Fruit fly (Drosophila melanogaster) whole organism, embryonic: ENCODE results near the gene CG9577.

ENCODE experiments used
- Adf1 ChIP-seq: fragments of 200-800 bp; sonication (Bioruptor generic); IDR thresholded peaks from 2 replicates; pipeline ENCODE4 v1.3.6; 2022; ENCODE audit warnings: missing biosample characterization, missing genetic modification characterization
- CG10267 ChIP-seq: fragments of 200-800 bp; sonication (Bioruptor generic); optimal IDR thresholded peaks from 2 replicates; lab custom pipeline; 2018; ENCODE audit warnings: missing biosample characterization, mild to moderate bottlenecking, missing genetic modification characterization, moderate library complexity
- CG10274 ChIP-seq: fragments of 200-800 bp; sonication (Bioruptor generic); optimal IDR thresholded peaks from 3 replicates; lab custom pipeline; 2017; ENCODE audit warnings: missing biosample characterization, mild to moderate bottlenecking, missing genetic modification characterization
- CG10321 ChIP-seq: fragments of 200-800 bp; sonication (Bioruptor generic); IDR thresholded peaks from 2 replicates; pipeline ENCODE4 v1.3.6; 2022; ENCODE audit warnings: missing biosample characterization, missing genetic modification characterization
- CG10366 ChIP-seq: fragments of 200-800 bp; sonication (Bioruptor generic); IDR thresholded peaks from 2 replicates; pipeline ENCODE4 v1.3.6; 2022; ENCODE audit warnings: missing biosample characterization, missing genetic modification characterization
- CG11696 ChIP-seq: fragments of 200-800 bp; sonication (Bioruptor generic); IDR thresholded peaks from 2 replicates; pipeline ENCODE4 v1.3.6; 2022; ENCODE audit warnings: missing biosample characterization, missing genetic modification characterization
- CG12104 ChIP-seq: fragments of 200-800 bp; sonication (Bioruptor generic); optimal IDR thresholded peaks from 3 replicates; lab custom pipeline; 2016; ENCODE audit warnings: missing biosample characterization, missing genetic modification characterization
- CG1233 ChIP-seq: fragments of 200-800 bp; sonication (Bioruptor generic); optimal IDR thresholded peaks from 4 replicates; lab custom pipeline; 2018; ENCODE audit warnings: missing biosample characterization, mild to moderate bottlenecking, missing genetic modification characterization
- CG14860 ChIP-seq: fragments of 200-800 bp; sonication (Bioruptor generic); IDR thresholded peaks from 3 replicates; pipeline ENCODE4 v1.3.6; 2022; ENCODE audit warnings: missing biosample characterization, missing genetic modification characterization; ENCODE audit not compliant: partially characterized antibody
- CG16779 ChIP-seq: fragments of 200-800 bp; sonication (Bioruptor generic); IDR thresholded peaks from 2 replicates; pipeline ENCODE4 v1.3.6; 2022; ENCODE audit warnings: missing biosample characterization, missing genetic modification characterization
- CG16813 ChIP-seq: fragments of 200-800 bp; sonication (Bioruptor generic); IDR thresholded peaks from 3 replicates; pipeline ENCODE4 v1.3.6; 2022; ENCODE audit warnings: missing biosample characterization, missing genetic modification characterization; ENCODE audit not compliant: partially characterized antibody
- CG17186 ChIP-seq: fragments of 200-800 bp; sonication (Bioruptor generic); optimal IDR thresholded peaks from 3 replicates; lab custom pipeline; 2017; ENCODE audit warnings: missing biosample characterization, missing genetic modification reagents, missing genetic modification characterization
- CG18011 ChIP-seq: fragments of 200-800 bp; sonication (Bioruptor generic); optimal IDR thresholded peaks from 2 replicates; lab custom pipeline; 2017; ENCODE audit warnings: missing biosample characterization, missing genetic modification characterization, mild to moderate bottlenecking, moderate library complexity, missing genotype
- CG18476 ChIP-seq: fragments of 200-800 bp; sonication (Bioruptor generic); optimal IDR thresholded peaks from 2 replicates; lab custom pipeline; 2016; ENCODE audit warnings: missing biosample characterization, mild to moderate bottlenecking, missing genetic modification characterization
- CG2116 ChIP-seq: fragments of 200-800 bp; sonication (Bioruptor generic); optimal IDR thresholded peaks from 3 replicates; lab custom pipeline; 2018; ENCODE audit warnings: missing biosample characterization, mild to moderate bottlenecking, missing genetic modification characterization
- CG2120 ChIP-seq: fragments of 200-800 bp; sonication (Bioruptor generic); optimal IDR thresholded peaks from 3 replicates; lab custom pipeline; 2016; ENCODE audit warnings: missing biosample characterization, missing genetic modification characterization
- CG2202 ChIP-seq: fragments of 200-800 bp; sonication (Bioruptor generic); optimal IDR thresholded peaks from 2 replicates; lab custom pipeline; 2018; ENCODE audit warnings: missing biosample characterization, mild to moderate bottlenecking, missing genetic modification characterization
- CG3995 ChIP-seq: fragments of 200-800 bp; sonication (Bioruptor generic); optimal IDR thresholded peaks from 3 replicates; lab custom pipeline; 2016; ENCODE audit warnings: missing biosample characterization, missing genetic modification characterization
- CG4707 ChIP-seq: fragments of 200-800 bp; sonication (Bioruptor generic); optimal IDR thresholded peaks from 2 replicates; lab custom pipeline; 2018; ENCODE audit warnings: missing biosample characterization, mild to moderate bottlenecking, missing genetic modification characterization, moderate library complexity
- CG6791 ChIP-seq: fragments of 200-800 bp; sonication (Bioruptor generic); IDR thresholded peaks from 3 replicates; pipeline ENCODE4 v1.3.6; 2022; ENCODE audit warnings: missing biosample characterization, missing genetic modification characterization; ENCODE audit not compliant: partially characterized antibody
- CG7372 ChIP-seq: fragments of 200-800 bp; sonication (Bioruptor generic); IDR thresholded peaks from 2 replicates; pipeline ENCODE4 v1.3.6; 2022; ENCODE audit warnings: missing biosample characterization, missing genetic modification characterization
- CG9215 ChIP-seq: fragments of 200-800 bp; sonication (Bioruptor generic); IDR thresholded peaks from 2 replicates; pipeline ENCODE4 v1.3.6; 2022; ENCODE audit warnings: missing biosample characterization, missing genetic modification characterization
- CG9437 ChIP-seq: fragments of 200-800 bp; sonication (Bioruptor generic); optimal IDR thresholded peaks from 2 replicates; lab custom pipeline; 2018; ENCODE audit warnings: missing biosample characterization, mild to moderate bottlenecking, missing genetic modification characterization
- CG9932 ChIP-seq: fragments of 200-800 bp; sonication (Bioruptor generic); IDR thresholded peaks from 2 replicates; pipeline ENCODE4 v1.3.6; 2022; ENCODE audit warnings: missing biosample characterization, missing genetic modification characterization
- Dip3 ChIP-seq: fragments of 200-800 bp; sonication (Bioruptor generic); optimal IDR thresholded peaks from 3 replicates; lab custom pipeline; 2016; ENCODE audit warnings: missing biosample characterization, missing genetic modification characterization
- Dp ChIP-seq: fragments of 200-800 bp; sonication (Bioruptor generic); optimal IDR thresholded peaks from 2 replicates; lab custom pipeline; 2018; ENCODE audit warnings: missing biosample characterization, mild to moderate bottlenecking, missing genetic modification characterization, moderate library complexity
- Ets97D ChIP-seq: fragments of 200-800 bp; sonication (Bioruptor generic); optimal IDR thresholded peaks from 3 replicates; lab custom pipeline; 2016; ENCODE audit warnings: missing biosample characterization, missing genetic modification characterization
- Fer2 ChIP-seq: fragments of 200-800 bp; sonication (Bioruptor generic); optimal IDR thresholded peaks from 2 replicates; lab custom pipeline; 2018; ENCODE audit warnings: missing biosample characterization, mild to moderate bottlenecking, missing genetic modification characterization, moderate library complexity
- Fer3 ChIP-seq: fragments of 200-800 bp; sonication (Bioruptor generic); optimal IDR thresholded peaks from 2 replicates; lab custom pipeline; 2018; ENCODE audit warnings: missing biosample characterization, mild to moderate bottlenecking, missing genetic modification characterization, moderate library complexity
- HHEX ChIP-seq: fragments of 200-800 bp; sonication (Bioruptor generic); optimal IDR thresholded peaks from 3 replicates; lab custom pipeline; 2017; ENCODE audit warnings: missing biosample characterization, mild to moderate bottlenecking, missing genetic modification characterization, missing genetic modification reagents
- HLH4C ChIP-seq: fragments of 200-800 bp; sonication (Bioruptor generic); IDR thresholded peaks from 3 replicates; pipeline ENCODE4 v1.3.6; 2022; ENCODE audit warnings: missing biosample characterization, missing genetic modification characterization; ENCODE audit not compliant: partially characterized antibody
- Mad ChIP-seq: fragments of 200-800 bp; sonication (Bioruptor generic); optimal IDR thresholded peaks from 2 replicates; lab custom pipeline; 2016; ENCODE audit warnings: missing biosample characterization, missing genetic modification characterization
- Nf-YB ChIP-seq: fragments of 200-800 bp; sonication (Bioruptor generic); optimal IDR thresholded peaks from 3 replicates; lab custom pipeline; 2019; ENCODE audit warnings: missing biosample characterization, mild to moderate bottlenecking, missing genetic modification characterization, moderate library complexity
- Nf-YC ChIP-seq: fragments of 200-800 bp; optimal IDR thresholded peaks from 3 replicates; lab custom pipeline; 2019; ENCODE audit warnings: missing biosample characterization, mild to moderate bottlenecking, missing genetic modification characterization, moderate library complexity
- Opbp ChIP-seq: fragments of 200-800 bp; sonication (Bioruptor generic); IDR thresholded peaks from 3 replicates; pipeline ENCODE4 v1.3.6; 2022; ENCODE audit warnings: missing biosample characterization, missing genetic modification characterization; ENCODE audit not compliant: partially characterized antibody
- Sin3A ChIP-seq: fragments of >200 bp; optimal IDR thresholded peaks from 2 replicates; lab custom pipeline; 2018
- caup ChIP-seq: fragments of 200-800 bp; sonication (Bioruptor generic); optimal IDR thresholded peaks from 3 replicates; lab custom pipeline; 2017; ENCODE audit warnings: missing biosample characterization, mild to moderate bottlenecking, missing genetic modification characterization, moderate library complexity; ENCODE audit not compliant: severe bottlenecking
- chn ChIP-seq: fragments of 200-800 bp; sonication (Bioruptor generic); optimal IDR thresholded peaks from 2 replicates; lab custom pipeline; 2016; ENCODE audit warnings: missing biosample characterization, missing genetic modification characterization
- dmrt11E ChIP-seq: fragments of 200-800 bp; sonication (Bioruptor generic); optimal IDR thresholded peaks from 3 replicates; lab custom pipeline; 2018; ENCODE audit warnings: missing biosample characterization, mild to moderate bottlenecking, missing genetic modification characterization, moderate library complexity
- grau ChIP-seq: fragments of 200-800 bp; optimal IDR thresholded peaks from 3 replicates; lab custom pipeline; 2019; ENCODE audit warnings: missing biosample characterization, mild to moderate bottlenecking, missing genetic modification characterization, moderate library complexity
- lilli ChIP-seq: fragments of 200-800 bp; sonication (Bioruptor generic); optimal IDR thresholded peaks from 3 replicates; lab custom pipeline; 2016; ENCODE audit warnings: missing biosample characterization, missing genetic modification characterization
- lmd ChIP-seq: fragments of 200-800 bp; sonication (Bioruptor generic); IDR thresholded peaks from 2 replicates; pipeline ENCODE4 v1.3.6; 2022; ENCODE audit warnings: missing biosample characterization, missing genetic modification characterization
- nau ChIP-seq: fragments of 200-800 bp; sonication (Bioruptor generic); optimal IDR thresholded peaks from 3 replicates; lab custom pipeline; 2017; ENCODE audit warnings: missing biosample characterization, mild to moderate bottlenecking, missing genetic modification characterization, missing genetic modification reagents
- nmo ChIP-seq: fragments of 200-800 bp; sonication (Bioruptor generic); optimal IDR thresholded peaks from 2 replicates; lab custom pipeline; 2018; ENCODE audit warnings: missing biosample characterization, mild to moderate bottlenecking, missing genetic modification characterization, moderate library complexity
- otp ChIP-seq: fragments of 200-800 bp; sonication (Bioruptor generic); IDR thresholded peaks from 3 replicates; pipeline ENCODE4, ENCODE4 v1.3.6; 2022; ENCODE audit warnings: missing biosample characterization, missing genetic modification characterization
- pb ChIP-seq: fragments of 200-800 bp; sonication (Bioruptor generic); optimal IDR thresholded peaks from 3 replicates; lab custom pipeline; 2016; ENCODE audit warnings: missing biosample characterization, missing genetic modification characterization
- sens ChIP-seq: fragments of 200-800 bp; sonication (Bioruptor generic); peaks from one replicate; lab custom pipeline; 2016; ENCODE audit warnings: missing biosample characterization, missing genetic modification characterization
- tap ChIP-seq: fragments of 200-800 bp; optimal IDR thresholded peaks from 3 replicates; lab custom pipeline; 2019; ENCODE audit warnings: missing biosample characterization, mild to moderate bottlenecking, missing genetic modification characterization, moderate library complexity
- tio ChIP-seq: fragments of 200-800 bp; sonication (Bioruptor generic); optimal IDR thresholded peaks from 2 replicates; lab custom pipeline; 2017; ENCODE audit warnings: missing biosample characterization, missing genetic modification characterization, inconsistent platforms
- toy ChIP-seq: fragments of 200-800 bp; sonication (Bioruptor generic); IDR thresholded peaks from 2 replicates; pipeline ENCODE4 v1.3.6; 2022; ENCODE audit warnings: missing biosample characterization, missing genetic modification characterization
- wek ChIP-seq: fragments of 200-800 bp; sonication (Bioruptor generic); optimal IDR thresholded peaks from 3 replicates; lab custom pipeline; 2018; ENCODE audit warnings: missing biosample characterization, mild to moderate bottlenecking, missing genetic modification characterization, moderate library complexity

CG9577 gene

DNA sequence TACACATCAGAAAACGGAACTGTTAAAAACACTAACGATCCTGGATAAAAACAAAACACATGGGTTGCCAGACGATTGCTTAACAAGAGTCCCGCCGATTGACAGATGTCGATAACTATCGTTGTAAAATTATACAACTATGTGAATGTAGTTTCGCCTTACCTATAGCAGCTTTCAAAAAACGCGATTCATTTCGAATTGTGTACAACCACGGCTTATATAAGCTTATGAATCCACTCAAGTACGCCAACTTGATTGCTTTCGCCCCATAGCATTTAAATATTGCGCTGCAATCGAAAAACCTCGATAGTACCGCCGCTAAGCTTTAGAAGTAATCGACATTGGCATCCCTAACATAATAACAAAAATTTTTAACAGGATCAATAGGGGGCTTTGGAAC lies 3.4 kb downstream of the CG9577 start, which contains the start of the genes CG9581 and CG9578 (continued):
- TF ChIP-seq CG4707 (GFP tag; lab: Kevin White, UChicago) (no peak), CG18011 (GFP tag; lab: Kevin White, UChicago) (no peak), CG10274 (GFP tag; lab: Kevin White, UChicago) (no peak), dmrt11E (no peak), CG10366 (GFP tag; lab: Robert Waterston, UW) (no peak), CG18476 (GFP tag; lab: Kevin White, UChicago) (no peak), CG3995 (GFP tag; lab: Kevin White, UChicago) (peak; percentile 32), HLH4C (GFP tag; lab: Robert Waterston, UW) (peak; percentile 79), CG6791 (GFP tag; lab: Robert Waterston, UW) (peak; percentile 68), CG1233 (no peak), CG16813 (peak; percentile 72), caup (GFP tag; lab: Kevin White, UChicago) (no peak), Opbp (GFP tag; lab: Robert Waterston, UW) (peak; percentile 51; the same call in 2 of the 3 replicates), toy (no peak), CG7372 (GFP tag; lab: Robert Waterston, UW) (no peak), CG9437 (GFP tag; lab: Kevin White, UChicago) (no peak), nmo (peak; percentile 28), otp (GFP tag; lab: Robert Waterston, UW) (no peak), tap (tag; lab: Kevin White, UChicago) (no peak), lilli (GFP tag; lab: Kevin White, UChicago) (peak; percentile 14), Nf-YB (GFP tag; lab: Kevin White, UChicago) (no peak), CG11696 (GFP tag; lab: Robert Waterston, UW) (no peak), Fer3 (tag; lab: Kevin White, UChicago) (no peak), CG17186 (GFP tag; lab: Kevin White, UChicago) (peak; percentile 10), Fer2 (no peak), chn (GFP tag; lab: Kevin White, UChicago) (no peak), Mad (GFP tag; lab: Kevin White, UChicago) (no peak), Ets97D (GFP tag; lab: Kevin White, UChicago) (peak; percentile 14), pb (GFP tag; lab: Kevin White, UChicago) (no peak), HHEX (no peak), nau (GFP tag; lab: Kevin White, UChicago) (no peak), tio (GFP tag; lab: Kevin White, UChicago) (no peak), Dip3 (GFP tag; lab: Kevin White, UChicago) (no peak), grau (tag; lab: Kevin White, UChicago) (no peak), Nf-YC (tag; lab: Kevin White, UChicago) (peak; percentile 6), CG12104 (GFP tag; lab: Kevin White, UChicago) (no peak), CG10321 (no peak), lmd (GFP tag; lab: Robert Waterston, UW) (no peak), CG2202 (no peak), wek (GFP tag; lab: Kevin White, UChicago) (no peak), CG10267 (tag; lab: Kevin White, UChicago) (peak; percentile 8), CG2116 (peak; percentile 83), CG9215 (GFP tag; lab: Robert Waterston, UW) (0 out of 2 replicates have a peak, but pooled peaks have one; percentile 16), CG16779 (GFP tag; lab: Robert Waterston, UW) (no peak), sens (GFP tag; lab: Kevin White, UChicago) (no peak), CG2120 (GFP tag; lab: Kevin White, UChicago) (no peak), Adf1 (GFP tag; lab: Robert Waterston, UW) (no peak), CG14860 (GFP tag; lab: Robert Waterston, UW) (peak; percentile 74), Dp (GFP tag; lab: Kevin White, UChicago) (peak; percentile 78), Sin3A (lab: Kevin White, UChicago) (peak; percentile 75), CG9932 (GFP tag; lab: Robert Waterston, UW) (0 out of 2 replicates have a peak, but pooled peaks have one; percentile 16)
